Worm (Caenorhabditis elegans): ENCODE measurements around the gene fat-1.

The fat-1 gene

ce11 chrIV:13297746-13298145 is 17.7 kb upstream of the fat-1 start, which contains the start of the genes Y67H2A.2 and micu-1 (continued):
- TF ChIP-seq ama-1 (optimal IDR thresholded peaks at IDR 0.05): peak; percentile 56
- TF ChIP-seq Y55F3AM.14 (GFP tag; optimal IDR thresholded peaks at IDR 0.05): no peak
- TF ChIP-seq unc-62 (GFP tag; optimal IDR thresholded peaks at IDR 0.05): no peak

ce11 chrIV:13299648-13300047 is 15.8 kb upstream of the fat-1 start:
- TF ChIP-seq sma-3 (GFP tag; optimal IDR thresholded peaks at IDR 0.05) (no peak), ztf-1 (GFP tag; conservative IDR thresholded peaks at IDR 0.05) (no peak), ztf-11 (tag; optimal IDR thresholded peaks at IDR 0.05) (no peak), ZK546.5 (tag; optimal IDR thresholded peaks at IDR 0.05) (no peak), lin-13 (GFP tag; optimal IDR thresholded peaks at IDR 0.05) (no peak), lin-39 (tag; optimal IDR thresholded peaks at IDR 0.05) (no peak), nhr-25 (tag; optimal IDR thresholded peaks at IDR 0.05) (no peak), mdl-1 (tag; optimal IDR thresholded peaks at IDR 0.05) (no peak), unc-39 (tag; optimal IDR thresholded peaks at IDR 0.05) (no peak), nhr-11 (tag; optimal IDR thresholded peaks at IDR 0.05) (no peak), sem-4 (tag; optimal IDR thresholded peaks at IDR 0.05) (no peak), aly-2 (tag; optimal IDR thresholded peaks at IDR 0.05) (no peak), ceh-82 (tag; optimal IDR thresholded peaks at IDR 0.05) (no peak), C34F6.9 (tag; optimal IDR thresholded peaks at IDR 0.05) (no peak), nhr-77 (tag; optimal IDR thresholded peaks at IDR 0.05) (no peak)

ce11 chrIV:13300109-13300508 is 15.3 kb upstream of the fat-1 start, which contains the start of gene kdp-1:
TSS of gene kdp-1 (plus strand) at chrIV:13300188.
- peak; percentile 9 for TF ChIP-seq lin-13 (GFP tag; optimal IDR thresholded peaks at IDR 0.05)
- TF ChIP-seq F13H6.1 (tag; optimal IDR thresholded peaks at IDR 0.05): no peak

- TF ChIP-seq egl-27 (tag; optimal IDR thresholded peaks at IDR 0.05) (no peak), ztf-11 (tag; optimal IDR thresholded peaks at IDR 0.05) (no peak), lin-11 (tag; optimal IDR thresholded peaks at IDR 0.05) (no peak), elt-3 (tag; optimal IDR thresholded peaks at IDR 0.05) (no peak), nhr-23 (tag; optimal IDR thresholded peaks at IDR 0.05) (no peak), sma-9 (GFP tag; optimal IDR thresholded peaks at IDR 0.05) (no peak), sma-9 (tag; optimal IDR thresholded peaks at IDR 0.05) (no peak), ztf-1 (GFP tag; conservative IDR thresholded peaks at IDR 0.05) (no peak), R02D3.7 (tag; optimal IDR thresholded peaks at IDR 0.05) (no peak), ztf-4 (tag; optimal IDR thresholded peaks at IDR 0.05) (no peak), sem-4 (tag; optimal IDR thresholded peaks at IDR 0.05) (no peak), nhr-10 (tag; optimal IDR thresholded peaks at IDR 0.05) (no peak), lin-13 (GFP tag; optimal IDR thresholded peaks at IDR 0.05) (no peak), alr-1 (tag; optimal IDR thresholded peaks at IDR 0.05) (no peak), dmd-4 (tag; optimal IDR thresholded peaks at IDR 0.05) (no peak), nhr-77 (tag; optimal IDR thresholded peaks at IDR 0.05) (no peak), mbf-1 (tag; optimal IDR thresholded peaks at IDR 0.05) (no peak), fos-1 (tag; optimal IDR thresholded peaks at IDR 0.05) (no peak)
Observed at ce11 chrIV:13300591-13300990, 14.9 kb upstream of the fat-1 start, which contains the start of gene csn-6. TSS of gene csn-6 (plus strand) at chrIV:13300824.

ce11 chrIV:13303442-13303841 is 12.0 kb upstream of the fat-1 start, which contains the start of gene Y67H2A.7:
TSS of gene Y67H2A.7 (plus strand) at chrIV:13303742.
- TF ChIP-seq lin-13 (GFP tag; optimal IDR thresholded peaks at IDR 0.05) (no peak), nhr-129 (tag; optimal IDR thresholded peaks at IDR 0.05) (no peak), fos-1 (tag; optimal IDR thresholded peaks at IDR 0.05) (no peak)

- peak; percentile 17 for TF ChIP-seq unc-55 (GFP tag; optimal IDR thresholded peaks at IDR 0.05)
- no peak for TF ChIP-seq ztf-11 (tag; optimal IDR thresholded peaks at IDR 0.05)
- TF ChIP-seq mdl-1 (tag; optimal IDR thresholded peaks at IDR 0.05): no peak
- no peak for TF ChIP-seq ama-1 (optimal IDR thresholded peaks at IDR 0.05)
- no peak for TF ChIP-seq lin-13 (GFP tag; optimal IDR thresholded peaks at IDR 0.05)
Observed at ce11 chrIV:13304786-13305185, 10.7 kb upstream of the fat-1 start.

All from whole organism, L2 larva.